Fruit fly (Drosophila melanogaster): ENCODE data around the gene dy.

Gene dy

dm6 chrX:11806867-11807747 lies 28.5 kb upstream of the dy start, which contains the start of gene Hsc70-3 (continued):
- no peak for TF ChIP-seq CG3726 (GFP tag; IDR thresholded peaks at IDR 0.05)
- TF ChIP-seq corto (GFP tag; optimal IDR thresholded peaks at IDR 0.05) = peak; percentile 8
- TF ChIP-seq NFAT (GFP tag; IDR thresholded peaks at IDR 0.05) = no peak
- TF ChIP-seq Xbp1 (GFP tag; optimal IDR thresholded peaks at IDR 0.05) = peak; percentile 100
- TF ChIP-seq CG15011 (GFP tag; optimal IDR thresholded peaks at IDR 0.05) = no peak
- TF ChIP-seq C15 (GFP tag; IDR thresholded peaks at IDR 0.05) = no peak
- no peak; the same call in 1 of the 2 replicates for TF ChIP-seq ranshi (GFP tag; IDR thresholded peaks at IDR 0.05)
- no peak for TF ChIP-seq Ets65A (GFP tag)
- TF ChIP-seq CHES-1-like (GFP tag; optimal IDR thresholded peaks at IDR 0.05) = no peak
- peak; percentile 12 for TF ChIP-seq CG11723 (GFP tag; optimal IDR thresholded peaks at IDR 0.05)
- 0 out of 2 replicates have a peak, but pooled peaks have one; percentile 13 for TF ChIP-seq CG32532 (GFP tag; IDR thresholded peaks at IDR 0.05)
- TF ChIP-seq tx (GFP tag; optimal IDR thresholded peaks at IDR 0.05) = no peak
- no peak for TF ChIP-seq CG43689 (GFP tag; IDR thresholded peaks at IDR 0.05)
- no peak for TF ChIP-seq CG6175 (GFP tag; IDR thresholded peaks at IDR 0.05)
- no peak for TF ChIP-seq gro (GFP tag; optimal IDR thresholded peaks at IDR 0.05)
- no peak for TF ChIP-seq Oaz (GFP tag; IDR thresholded peaks at IDR 0.05)
- TF ChIP-seq CG5953 (GFP tag; IDR thresholded peaks at IDR 0.05) = peak; percentile 59; the same call in 1 of the 2 replicates
- TF ChIP-seq CrebB (tag; optimal IDR thresholded peaks at IDR 0.05) = no peak
- TF ChIP-seq stc (GFP tag; IDR thresholded peaks at IDR 0.05) = peak; percentile 11; the same call in 1 of the 2 replicates
- no peak for TF ChIP-seq CG42726 (GFP tag; IDR thresholded peaks at IDR 0.05; ENCODE audit: partially characterized antibody)
- no peak for TF ChIP-seq CG4730 (GFP tag; IDR thresholded peaks at IDR 0.05)
- no peak for TF ChIP-seq sc (optimal IDR thresholded peaks at IDR 0.05)
- TF ChIP-seq sc (GFP tag; optimal IDR thresholded peaks at IDR 0.05) = peak; percentile 41
- TF ChIP-seq CG11504 (tag; optimal IDR thresholded peaks at IDR 0.05) = peak; percentile 18
- no peak for TF ChIP-seq usp (GFP tag; optimal IDR thresholded peaks at IDR 0.05)
- TF ChIP-seq Spps (tag; optimal IDR thresholded peaks at IDR 0.05) = peak; percentile 5
- TF ChIP-seq dan (GFP tag; IDR thresholded peaks at IDR 0.05) = no peak
- TF ChIP-seq Meics (GFP tag; optimal IDR thresholded peaks at IDR 0.05) = peak; percentile 1
- no peak for TF ChIP-seq HmgZ (tag; optimal IDR thresholded peaks at IDR 0.05)
- TF ChIP-seq psq (GFP tag; optimal IDR thresholded peaks at IDR 0.05) = no peak
- TF ChIP-seq Nf-YA (GFP tag; IDR thresholded peaks at IDR 0.05) = no peak
- no peak for TF ChIP-seq lilli (GFP tag; optimal IDR thresholded peaks at IDR 0.05)
- peak; percentile 46 for TF ChIP-seq CG17829 (tag; optimal IDR thresholded peaks at IDR 0.05)
- TF ChIP-seq jigr1 (GFP tag; IDR thresholded peaks at IDR 0.05) = no peak
- TF ChIP-seq fd102C (GFP tag; optimal IDR thresholded peaks at IDR 0.05) = no peak
- no peak for TF ChIP-seq CG7357 (GFP tag; IDR thresholded peaks at IDR 0.05)
- peak; percentile 40 for TF ChIP-seq her (GFP tag; optimal IDR thresholded peaks at IDR 0.05)
- TF ChIP-seq tll (GFP tag; optimal IDR thresholded peaks at IDR 0.05) = peak in 1 of 2 experiments; percentile 2
- TF ChIP-seq CG7372 (GFP tag; IDR thresholded peaks at IDR 0.05) = no peak
- TF ChIP-seq CG17802 (tag; optimal IDR thresholded peaks at IDR 0.05) = no peak
- TF ChIP-seq MTF-1 (GFP tag; optimal IDR thresholded peaks at IDR 0.05; ENCODE audit: borderline replicate concordance) = peak; percentile 79
- TF ChIP-seq CG4404 (GFP tag; IDR thresholded peaks at IDR 0.05) = no peak
- TF ChIP-seq Optix (GFP tag; IDR thresholded peaks at IDR 0.05) = 0 out of 3 replicates have a peak, but pooled peaks have one; percentile 6
- TF ChIP-seq mld (GFP tag; IDR thresholded peaks at IDR 0.05; ENCODE audit: partially characterized antibody) = no peak
- peak; percentile 77 for TF ChIP-seq CG17568 (GFP tag; optimal IDR thresholded peaks at IDR 0.05)
- no peak for TF ChIP-seq bcd (GFP tag; optimal IDR thresholded peaks at IDR 0.05)
- peak; percentile 66 for TF ChIP-seq CG3407 (GFP tag; optimal IDR thresholded peaks at IDR 0.05)
- TF ChIP-seq CoRest (tag; optimal IDR thresholded peaks at IDR 0.05) = peak; percentile 50
- TF ChIP-seq dmrt99B (tag; optimal IDR thresholded peaks at IDR 0.05) = peak; percentile 16
- no peak for TF ChIP-seq fd96Cb (tag; optimal IDR thresholded peaks at IDR 0.05)
